Worm (Caenorhabditis elegans) whole organism, young adult: Measurements from ENCODE around the gene wht-3.

Source experiments
- B0336.3 ChIP-seq: fragments of 200-800 bp; sonication (Bioruptor generic); IDR thresholded peaks from 2 replicates; pipeline ENCODE4 v1.3.6; 2022; ENCODE audit warnings: missing genetic modification characterization, missing compliant biosample characterization
- F10E7.11 ChIP-seq: sonication (generic microtip); optimal IDR thresholded peaks from 2 replicates; lab custom pipeline; 2017; ENCODE audit warnings: mild to moderate bottlenecking, missing genetic modification characterization, moderate library complexity, missing compliant biosample characterization
- F22D6.2 ChIP-seq: sonication (generic microtip); optimal IDR thresholded peaks from 2 replicates; lab custom pipeline; 2016; ENCODE audit warnings: mild to moderate bottlenecking, missing genetic modification characterization, missing compliant biosample characterization
- F39B2.1 ChIP-seq: fragments of 200-800 bp; sonication (Bioruptor generic); IDR thresholded peaks from 2 replicates; pipeline ENCODE4 v1.3.6; 2022; ENCODE audit warnings: missing genetic modification reagents, missing genetic modification characterization, missing compliant biosample characterization
- F52B5.7 ChIP-seq: sonication (generic microtip); optimal IDR thresholded peaks from 2 replicates; lab custom pipeline; 2016; ENCODE audit warnings: mild to moderate bottlenecking, missing genetic modification characterization, missing compliant biosample characterization
- F57A8.1 ChIP-seq: fragments of 200-800 bp; sonication (Bioruptor generic); optimal IDR thresholded peaks from 2 replicates; lab custom pipeline; 2018; ENCODE audit warnings: mild to moderate bottlenecking, missing genetic modification characterization, moderate library complexity, missing compliant biosample characterization
- F57C9.4 ChIP-seq: sonication (generic microtip); optimal IDR thresholded peaks from 2 replicates; lab custom pipeline; 2017; ENCODE audit warnings: mild to moderate bottlenecking, missing genetic modification characterization, missing compliant biosample characterization
- Y56A3A.18 ChIP-seq: fragments of 200-800 bp; sonication (Bioruptor generic); IDR thresholded peaks from 2 replicates; pipeline ENCODE4 v1.3.6; 2022; ENCODE audit warnings: missing genetic modification reagents, missing genetic modification characterization, missing compliant biosample characterization
- Y95B8A.8 ChIP-seq: fragments of 200-800 bp; sonication (Bioruptor generic); IDR thresholded peaks from 2 replicates; pipeline ENCODE4 v1.3.6; 2022; ENCODE audit warnings: missing genetic modification reagents, missing genetic modification characterization, missing compliant biosample characterization
- ZK185.1 ChIP-seq: sonication (generic microtip); optimal IDR thresholded peaks from 2 replicates; lab custom pipeline; 2016; ENCODE audit warnings: mild to moderate bottlenecking, missing genetic modification characterization, missing compliant biosample characterization; ENCODE audit not compliant: poor library complexity, severe bottlenecking
- ama-1 ChIP-seq, 3 experiments: fragments of 150-350 bp in 1 of 3; sonication (generic microtip) in 2 of 3; optimal IDR thresholded peaks; 2 replicates each; lab custom pipeline; 2014 to 2018; ENCODE audit warnings: missing biosample characterization in 2 of 3, missing genetic modification characterization in 2 of 3, missing genetic modification reagents in 2 of 3
- atf-7 ChIP-seq: sonication (generic microtip); optimal IDR thresholded peaks from 2 replicates; lab custom pipeline; 2017; ENCODE audit warnings: mild to moderate bottlenecking, missing genetic modification characterization, missing compliant biosample characterization
- athp-1 ChIP-seq: sonication (generic microtip); optimal IDR thresholded peaks from 2 replicates; lab custom pipeline; 2017; ENCODE audit warnings: mild to moderate bottlenecking, missing genetic modification characterization, missing compliant biosample characterization
- attf-3 ChIP-seq: fragments of 200-800 bp; sonication (Bioruptor generic); conservative IDR thresholded peaks from 2 replicates; pipeline ENCODE4 v1.3.6; 2022; ENCODE audit warnings: missing genetic modification reagents, missing genetic modification characterization, missing compliant biosample characterization
- attf-5 ChIP-seq: fragments of 200-800 bp; sonication (Bioruptor generic); optimal IDR thresholded peaks from 2 replicates; lab custom pipeline; 2018; ENCODE audit warnings: mild to moderate bottlenecking, missing genetic modification characterization, missing compliant biosample characterization
- attf-6 ChIP-seq: fragments of 200-800 bp; sonication (Bioruptor generic); IDR thresholded peaks from 2 replicates; pipeline ENCODE4 v1.3.6; 2022; ENCODE audit warnings: missing genetic modification reagents, missing genetic modification characterization, missing compliant biosample characterization
- ccch-3 ChIP-seq: fragments of 200-800 bp; sonication (Bioruptor generic); optimal IDR thresholded peaks from 2 replicates; lab custom pipeline; 2018; ENCODE audit warnings: mild to moderate bottlenecking, missing genetic modification characterization, missing compliant biosample characterization
- cebp-1 ChIP-seq, 2 experiments: fragments of 200-800 bp in 1 of 2; sonication (Bioruptor generic) in 1 of 2; sonication (generic microtip) in 1 of 2; IDR thresholded peaks in 1 of 2; optimal IDR thresholded peaks in 1 of 2; 2 replicates each; pipeline versions ENCODE4 v1.3.6 to Lab custom; 2017 to 2022; ENCODE audit warnings: missing compliant biosample characterization in 2 of 2, missing genetic modification characterization in 2 of 2, mild to moderate bottlenecking in 1 of 2, missing genetic modification reagents in 1 of 2, moderate library complexity in 1 of 2
- ceh-100 ChIP-seq: fragments of 200-800 bp; sonication (Bioruptor generic); IDR thresholded peaks from 2 replicates; pipeline ENCODE4 v1.3.6; 2022; ENCODE audit warnings: missing genetic modification reagents, missing genetic modification characterization, missing compliant biosample characterization
- ceh-40 ChIP-seq: fragments of 200-800 bp; sonication (Bioruptor generic); IDR thresholded peaks from 2 replicates; pipeline ENCODE4 v1.3.6; 2022; ENCODE audit warnings: missing genetic modification characterization, missing compliant biosample characterization
- ceh-91 ChIP-seq: fragments of 200-800 bp; sonication (Bioruptor generic); IDR thresholded peaks from 2 replicates; pipeline ENCODE4 v1.3.6; 2022; ENCODE audit warnings: missing genetic modification reagents, missing genetic modification characterization, missing compliant biosample characterization
- dox-1 ChIP-seq: fragments of 200-800 bp; sonication (Bioruptor generic); IDR thresholded peaks from 2 replicates; pipeline ENCODE4 v1.3.6; 2022; ENCODE audit warnings: missing genetic modification reagents, missing genetic modification characterization, missing compliant biosample characterization
- dpl-1 ChIP-seq: fragments of 150-350 bp; optimal IDR thresholded peaks from 2 replicates; lab custom pipeline; 2014; ENCODE audit warnings: missing biosample characterization, missing genetic modification reagents, missing genetic modification characterization
- egl-44 ChIP-seq: fragments of 200-800 bp; sonication (Bioruptor generic); IDR thresholded peaks from 2 replicates; pipeline ENCODE4 v1.3.6; 2022; ENCODE audit warnings: missing genetic modification reagents, missing genetic modification characterization, missing compliant biosample characterization
- ekl-4 ChIP-seq: fragments of 200-800 bp; sonication (Bioruptor generic); IDR thresholded peaks from 2 replicates; pipeline ENCODE4 v1.3.6; 2022; ENCODE audit warnings: missing genetic modification reagents, missing genetic modification characterization, missing compliant biosample characterization
- hmg-1.2 ChIP-seq: fragments of 200-800 bp; sonication (Bioruptor generic); IDR thresholded peaks from 2 replicates; pipeline ENCODE4 v1.3.6; 2022; ENCODE audit warnings: missing genetic modification reagents, missing genetic modification characterization, missing compliant biosample characterization
- lag-1 ChIP-seq: fragments of 200-800 bp; sonication (Bioruptor generic); IDR thresholded peaks from 2 replicates; pipeline ENCODE4 v1.3.6; 2022; ENCODE audit warnings: missing genetic modification reagents, missing genetic modification characterization, missing compliant biosample characterization
- let-526 ChIP-seq: fragments of 200-800 bp; sonication (Bioruptor generic); IDR thresholded peaks from 2 replicates; pipeline ENCODE4 v1.3.6; 2022; ENCODE audit warnings: missing genetic modification reagents, missing genetic modification characterization, missing compliant biosample characterization
- lsl-1 ChIP-seq: fragments of 200-800 bp; sonication (Bioruptor generic); optimal IDR thresholded peaks from 2 replicates; lab custom pipeline; 2018; ENCODE audit warnings: mild to moderate bottlenecking, missing genetic modification characterization, moderate library complexity, missing compliant biosample characterization
- madf-3 ChIP-seq: fragments of 200-800 bp; sonication (Bioruptor generic); IDR thresholded peaks from 2 replicates; pipeline ENCODE4 v1.3.6; 2022; ENCODE audit warnings: missing genetic modification reagents, missing genetic modification characterization, missing compliant biosample characterization
- madf-6 ChIP-seq: fragments of 200-800 bp; sonication (Bioruptor generic); IDR thresholded peaks from 2 replicates; pipeline ENCODE4 v1.3.6; 2022; ENCODE audit warnings: missing genetic modification reagents, missing genetic modification characterization, missing compliant biosample characterization
- mes-4 ChIP-seq: sonication (generic microtip); optimal IDR thresholded peaks from 2 replicates; lab custom pipeline; 2016; ENCODE audit warnings: missing genotype, missing genetic modification characterization, missing compliant biosample characterization
- mxl-1 ChIP-seq: sonication (generic microtip); optimal IDR thresholded peaks from 2 replicates; lab custom pipeline; 2016; ENCODE audit warnings: missing genetic modification characterization, missing compliant biosample characterization
- nfya-2 ChIP-seq: fragments of 200-800 bp; sonication (Bioruptor generic); IDR thresholded peaks from 2 replicates; pipeline ENCODE4 v1.3.6; 2022; ENCODE audit warnings: missing genetic modification reagents, missing genetic modification characterization, missing compliant biosample characterization
- nfyb-1 ChIP-seq: fragments of 200-800 bp; sonication (Bioruptor generic); IDR thresholded peaks from 2 replicates; pipeline ENCODE4 v1.3.6; 2022; ENCODE audit warnings: missing genetic modification reagents, missing genetic modification characterization, missing compliant biosample characterization
- nhr-120 ChIP-seq: fragments of 200-800 bp; sonication (Bioruptor generic); IDR thresholded peaks from 2 replicates; pipeline ENCODE4 v1.3.6; 2022; ENCODE audit warnings: missing genetic modification characterization, missing compliant biosample characterization
- nhr-27 ChIP-seq: fragments of 200-800 bp; sonication (Bioruptor generic); optimal IDR thresholded peaks from 2 replicates; lab custom pipeline; 2018; ENCODE audit warnings: mild to moderate bottlenecking, missing genetic modification characterization, moderate library complexity, missing compliant biosample characterization
- sea-2 ChIP-seq: fragments of 200-800 bp; sonication (Bioruptor generic); IDR thresholded peaks from 2 replicates; pipeline ENCODE4 v1.3.6; 2022; ENCODE audit warnings: missing genetic modification characterization, missing compliant biosample characterization
- snpc-1.1 ChIP-seq: sonication (generic microtip); optimal IDR thresholded peaks from 2 replicates; lab custom pipeline; 2017; ENCODE audit warnings: missing genetic modification characterization, mild to moderate bottlenecking, missing compliant biosample characterization, antibody characterized with exemption, moderate library complexity, missing genotype, missing genetic modification reagents; ENCODE audit not compliant: insufficient read depth
- snpc-1.3 ChIP-seq: sonication (generic microtip); optimal IDR thresholded peaks from 2 replicates; lab custom pipeline; 2017; ENCODE audit warnings: missing genetic modification characterization, mild to moderate bottlenecking, missing compliant biosample characterization, antibody characterized with exemption, moderate library complexity, missing genotype, missing genetic modification reagents; ENCODE audit not compliant: insufficient read depth
- snpc-4 ChIP-seq, 5 experiments: fragments of 150-350 bp in 1 of 5; sonication (generic microtip) in 4 of 5; optimal IDR thresholded peaks; 2 replicates each; lab custom pipeline; 2014 to 2018; ENCODE audit warnings: missing genetic modification characterization in 5 of 5, missing biosample characterization in 3 of 5, antibody characterized with exemption in 2 of 5, mild to moderate bottlenecking in 2 of 5, missing compliant biosample characterization in 2 of 5, missing genotype in 2 of 5, moderate library complexity in 2 of 5, missing genetic modification reagents in 1 of 5
- tlf-1 ChIP-seq: fragments of 200-800 bp; sonication (Bioruptor generic); optimal IDR thresholded peaks from 2 replicates; lab custom pipeline; 2018; ENCODE audit warnings: mild to moderate bottlenecking, missing genetic modification characterization, missing compliant biosample characterization
- xnd-1 ChIP-seq: sonication (generic microtip); optimal IDR thresholded peaks from 2 replicates; lab custom pipeline; 2016; ENCODE audit warnings: missing genotype, missing genetic modification reagents, missing genetic modification characterization, missing compliant biosample characterization
- zim-3 ChIP-seq: sonication (generic microtip); optimal IDR thresholded peaks from 2 replicates; lab custom pipeline; 2017; ENCODE audit warnings: mild to moderate bottlenecking, missing genetic modification characterization, moderate library complexity, missing compliant biosample characterization
- ztf-18 ChIP-seq: sonication (generic microtip); optimal IDR thresholded peaks from 2 replicates; lab custom pipeline; 2016; ENCODE audit warnings: missing genotype, mild to moderate bottlenecking, missing genetic modification characterization, missing compliant biosample characterization
- ztf-25 ChIP-seq: fragments of 200-800 bp; sonication (Bioruptor generic); IDR thresholded peaks from 2 replicates; pipeline ENCODE4 v1.3.6; 2022; ENCODE audit warnings: missing genetic modification reagents, missing genetic modification characterization, missing compliant biosample characterization

The wht-3 gene

DNA sequence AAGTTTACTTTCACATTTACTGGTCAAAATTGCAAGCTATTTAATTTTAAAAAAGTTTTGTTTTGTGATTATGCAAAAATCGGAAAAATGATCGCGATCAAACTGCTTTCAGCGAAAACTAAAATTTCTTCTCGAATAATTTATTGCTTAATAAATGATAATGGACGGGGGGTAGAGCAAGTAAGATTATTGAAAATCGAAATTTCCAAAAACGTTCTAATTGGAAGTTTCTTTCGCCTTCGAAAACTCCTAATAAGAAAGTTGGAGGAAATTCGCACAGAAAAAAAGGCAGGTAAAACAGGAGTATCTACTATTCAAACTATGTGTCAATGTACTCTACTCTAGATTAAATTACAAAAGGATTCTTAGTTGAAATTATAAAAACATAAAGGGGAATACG is 20.8 kb upstream of the wht-3 start (continued):
- TF ChIP-seq F57A8.1 (no peak), nfyb-1 (GFP tag; lab: Robert Waterston, UW) (peak; percentile 47; the same call in 1 of the 2 replicates), attf-6 (GFP tag; lab: Robert Waterston, UW) (0 out of 2 replicates have a peak, but pooled peaks have one; percentile 29), F39B2.1 (peak; percentile 9; the same call in 1 of the 2 replicates), Y95B8A.8 (GFP tag; lab: Robert Waterston, UW) (0 out of 2 replicates have a peak, but pooled peaks have one; percentile 15), attf-3 (GFP tag; lab: Robert Waterston, UW) (no peak), ceh-91 (GFP tag; lab: Robert Waterston, UW) (no peak), snpc-1.3 (tag; lab: Kevin White, UChicago) (peak; percentile 77), ekl-4 (GFP tag; lab: Robert Waterston, UW) (peak; percentile 70), ccch-3 (GFP tag; lab: Kevin White, UChicago) (no peak), nhr-120 (no peak), ztf-25 (GFP tag; lab: Robert Waterston, UW) (0 out of 2 replicates have a peak, but pooled peaks have one; percentile 31), nfya-2 (GFP tag; lab: Robert Waterston, UW) (peak; percentile 83; the same call in 1 of the 2 replicates), B0336.3 (peak; percentile 69), let-526 (GFP tag; lab: Robert Waterston, UW) (no peak), snpc-4 (GFP tag; optimal IDR thresholded peaks at IDR 0.05; lab: Kevin White, UChicago) (no peak), snpc-4 (tag; optimal IDR thresholded peaks at IDR 0.05; lab: Kevin White, UChicago) (peak in 3 of 4 experiments; percentile 9 to 49 (median 48)), F57C9.4 (no peak), F22D6.2 (tag; lab: Kevin White, UChicago) (no peak), athp-1 (tag; lab: Kevin White, UChicago) (peak; percentile 88), atf-7 (tag; lab: Kevin White, UChicago) (peak; percentile 68), ZK185.1 (tag; lab: Kevin White, UChicago) (no peak), cebp-1 (GFP tag; IDR thresholded peaks at IDR 0.05; lab: Robert Waterston, UW) (no peak), cebp-1 (tag; optimal IDR thresholded peaks at IDR 0.05; lab: Kevin White, UChicago) (peak; percentile 41), mes-4 (tag; lab: Kevin White, UChicago) (peak; percentile 83), tlf-1 (GFP tag; lab: Kevin White, UChicago) (peak; percentile 72), ceh-40 (GFP tag; lab: Robert Waterston, UW) (no peak), lag-1 (GFP tag; lab: Robert Waterston, UW) (no peak), mxl-1 (no peak), ama-1 (optimal IDR thresholded peaks at IDR 0.05; lab: Kevin White, UChicago) (no peak), ama-1 (GFP tag; optimal IDR thresholded peaks at IDR 0.05; lab: Kevin White, UChicago) (peak in 1 of 2 experiments; percentile 81), hmg-1.2 (GFP tag; lab: Robert Waterston, UW) (peak; percentile 35; the same call in 1 of the 2 replicates), F52B5.7 (tag; lab: Kevin White, UChicago) (no peak), Y56A3A.18 (GFP tag; lab: Robert Waterston, UW) (no peak), dpl-1 (GFP tag; lab: Kevin White, UChicago) (no peak), zim-3 (tag; lab: Kevin White, UChicago) (peak; percentile 63), attf-5 (GFP tag; lab: Kevin White, UChicago) (no peak), xnd-1 (peak; percentile 52), snpc-1.1 (tag; lab: Kevin White, UChicago) (peak; percentile 63), egl-44 (GFP tag; lab: Robert Waterston, UW) (no peak), lsl-1 (GFP tag; lab: Kevin White, UChicago) (peak; percentile 41), nhr-27 (tag; lab: Kevin White, UChicago) (no peak), sea-2 (GFP tag; lab: Robert Waterston, UW) (no peak), madf-6 (GFP tag; lab: Robert Waterston, UW) (peak; percentile 68), ceh-100 (GFP tag; lab: Robert Waterston, UW) (peak; percentile 32; the same call in 1 of the 2 replicates), madf-3 (GFP tag; lab: Robert Waterston, UW) (peak; percentile 85), F10E7.11 (tag; lab: Kevin White, UChicago) (peak; percentile 79), dox-1 (peak; percentile 3; the same call in 1 of the 2 replicates), ztf-18 (no peak)
